Fruit fly (Drosophila melanogaster) S2 (cell line): ENCODE measurements around the gene Rpn10.

Experiments used
- CG8478 ChIP-seq: fragments of >200 bp; optimal IDR thresholded peaks from 2 replicates; lab custom pipeline; 2018
- CTCF ChIP-seq, 2 experiments: fragments of >200 bp; optimal IDR thresholded peaks; 2 replicates each; lab custom pipeline; 2018

- TF ChIP-seq CG8478 (lab: Kevin White, UChicago) (no peak), CTCF (optimal IDR thresholded peaks at IDR 0.05; lab: Kevin White, UChicago) (no peak)
Measured at dm6 chr3L:21509488-21510122, 27.2 kb upstream of the Rpn10 start.
